Worm (Caenorhabditis elegans): ENCODE results near the gene odr-10.

DNA sequence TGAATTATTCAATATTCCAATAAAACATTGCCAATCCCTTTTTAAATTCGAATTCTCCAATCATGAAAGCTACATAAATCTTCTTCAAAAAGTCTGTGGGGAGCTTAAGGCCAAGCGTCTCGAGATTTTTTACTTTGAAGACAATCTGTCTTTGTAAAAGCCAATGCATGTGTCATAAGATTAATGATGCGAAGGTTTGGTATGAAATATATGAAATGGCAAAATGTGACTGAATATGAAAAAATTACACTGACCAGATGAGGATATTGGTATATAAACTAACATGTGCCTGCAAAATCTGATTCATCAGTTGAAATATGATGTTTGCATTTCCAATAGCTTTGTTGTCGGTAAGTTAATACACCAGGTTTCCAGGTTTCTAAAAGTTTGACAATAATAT lies 19.8 kb downstream of the odr-10 start, which contains the start of gene C53B7.2:
- TF ChIP-seq lsy-2 (tag; optimal IDR thresholded peaks at IDR 0.05) (no peak), snpc-4 (tag; optimal IDR thresholded peaks at IDR 0.05) (no peak), nhr-237 (tag; optimal IDR thresholded peaks at IDR 0.05) (no peak), unc-55 (GFP tag; optimal IDR thresholded peaks at IDR 0.05) (no peak), nhr-21 (tag; optimal IDR thresholded peaks at IDR 0.05) (no peak), ztf-11 (tag; optimal IDR thresholded peaks at IDR 0.05) (no peak), nhr-10 (tag; optimal IDR thresholded peaks at IDR 0.05) (no peak), lin-11 (tag; optimal IDR thresholded peaks at IDR 0.05) (no peak), elt-3 (tag; optimal IDR thresholded peaks at IDR 0.05) (no peak), nhr-11 (tag; optimal IDR thresholded peaks at IDR 0.05) (no peak), mab-5 (tag; optimal IDR thresholded peaks at IDR 0.05) (peak; percentile 72), unc-39 (tag; optimal IDR thresholded peaks at IDR 0.05) (no peak), ceh-16 (tag; optimal IDR thresholded peaks at IDR 0.05) (no peak), lin-13 (GFP tag; optimal IDR thresholded peaks at IDR 0.05) (no peak)
